Fruit fly (Drosophila melanogaster) ovary, adult (tissue): ENCODE results near the gene Cand1.

ENCODE experiments used
- CG17801 ChIP-seq: fragments of 200-800 bp; optimal IDR thresholded peaks from 2 replicates; lab custom pipeline; 2019; ENCODE audit warnings: missing biosample characterization, mild to moderate bottlenecking, missing genetic modification characterization, moderate library complexity; ENCODE audit not compliant: partially characterized antibody

Cand1 gene

DNA sequence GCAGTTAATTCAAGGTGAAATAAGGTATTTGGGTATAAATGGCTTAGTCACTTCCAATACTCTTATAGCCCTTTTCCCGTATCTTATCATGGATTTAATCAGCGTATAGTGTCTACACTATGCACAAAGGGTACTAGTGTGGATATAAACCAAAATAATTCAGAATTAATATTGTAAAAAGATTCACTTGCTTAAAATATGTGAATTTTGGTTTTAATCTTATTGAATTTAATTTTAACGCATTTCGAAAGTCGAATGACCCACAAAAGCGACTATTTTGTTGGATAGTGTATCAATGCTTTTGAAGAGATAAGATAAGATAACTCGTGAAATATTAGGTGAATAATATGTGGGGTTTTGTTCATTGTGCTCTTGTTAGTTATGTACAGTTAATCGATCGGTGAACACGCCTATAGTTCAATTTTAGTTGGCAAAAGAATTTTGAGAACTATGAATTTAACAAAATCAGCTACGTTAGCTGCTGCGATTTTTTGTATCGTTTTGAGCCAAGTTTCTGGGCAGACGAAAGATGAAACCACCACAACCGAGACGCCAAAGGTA lies 19.5 kb upstream of the Cand1 start, which contains the start of gene CG5096:
CG5096 (plus strand) TSS at position 374 of the 561 bp plus-strand sequence.
- peak; percentile 33 for TF ChIP-seq CG17801 (GFP tag; lab: Kevin White, UChicago)

DNA sequence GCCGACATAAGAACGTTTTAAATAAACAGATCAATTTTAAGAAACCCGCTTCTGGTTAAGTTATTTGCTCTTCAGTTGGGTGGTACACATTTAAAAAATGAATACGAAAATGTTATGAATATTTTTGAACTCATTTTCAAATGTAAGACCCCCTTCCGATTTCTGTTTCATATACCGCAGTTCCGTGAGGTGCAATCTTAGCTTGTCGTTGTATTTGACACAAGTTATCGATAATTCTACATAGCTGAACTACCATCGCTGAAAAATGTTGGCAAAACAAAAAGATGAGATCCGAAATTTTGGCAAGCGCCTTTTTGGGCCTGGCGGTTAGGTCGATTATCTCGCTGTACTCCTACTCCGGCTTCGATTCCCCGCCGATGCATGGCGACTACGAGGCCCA lies 17.4 kb upstream of the Cand1 start, which contains the start of gene gny:
gny (plus strand) TSS at position 239 of the 400 bp plus-strand sequence.
- no peak for TF ChIP-seq CG17801 (GFP tag; lab: Kevin White, UChicago)

- no peak for TF ChIP-seq CG17801 (GFP tag; lab: Kevin White, UChicago)
Observed at dm6 chr2L:10378631-10379030, 16.1 kb upstream of the Cand1 start.

DNA sequence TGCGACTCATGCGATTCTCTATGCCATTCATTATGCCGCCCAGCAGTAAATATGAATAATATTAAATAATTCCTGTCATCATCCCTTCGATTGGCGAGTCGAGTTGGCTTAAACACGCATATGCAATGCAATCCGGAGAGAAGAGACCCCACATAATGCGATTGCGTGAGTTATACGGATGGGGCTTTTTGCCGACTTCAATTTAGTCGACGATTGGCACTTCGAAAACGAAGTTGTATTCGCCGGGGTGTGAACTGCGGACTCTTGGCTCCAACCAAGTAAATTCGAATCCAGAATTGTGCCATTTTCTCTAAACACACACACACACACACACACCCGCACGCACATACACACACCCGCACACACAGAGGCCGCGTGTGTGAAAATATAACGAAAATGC lies 13.8 kb upstream of the Cand1 start:
- no peak for TF ChIP-seq CG17801 (GFP tag; lab: Kevin White, UChicago)

- TF ChIP-seq CG17801 (GFP tag; lab: Kevin White, UChicago) = peak; percentile 59
Observed at dm6 chr2L:10375464-10376236, 13.1 kb upstream of the Cand1 start, which contains the start of the genes CG33303 and dpr19. Gene CG33303, minus strand, starts transcription at chr2L:10375757. Gene dpr19, plus strand, starts transcription at chr2L:10376168.

DNA sequence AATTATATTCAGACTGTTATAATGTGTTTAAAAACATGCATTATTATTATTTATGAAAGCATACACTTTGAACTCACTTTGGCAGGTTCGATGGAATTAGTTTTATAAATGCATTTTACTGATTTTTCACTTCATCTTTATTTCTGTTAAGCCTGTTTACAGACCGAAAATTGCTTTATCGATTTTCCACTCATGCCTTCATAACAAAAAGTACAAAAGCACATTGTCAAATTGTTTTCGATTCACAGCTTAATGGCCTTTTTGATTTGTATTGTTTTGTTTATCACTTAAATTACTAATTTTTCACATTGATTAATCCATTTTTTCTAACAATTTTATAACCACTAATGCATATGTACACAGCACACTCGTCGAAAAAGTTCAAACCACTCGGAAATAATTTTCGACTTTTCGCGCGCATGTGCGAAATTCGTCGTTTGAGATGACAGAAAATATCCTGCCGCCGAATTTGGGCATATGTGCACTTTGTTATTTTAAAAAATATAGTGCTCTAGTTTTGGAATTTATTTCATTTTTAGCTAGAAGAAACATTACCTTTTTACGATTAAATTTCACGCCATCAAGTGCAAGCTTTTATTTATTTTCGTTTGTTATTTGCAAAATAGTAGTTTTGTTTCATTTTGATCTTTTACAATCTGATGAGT lies 11.2 kb upstream of the Cand1 start, which contains the start of gene rho-5:
rho-5 (minus strand) TSS at position 296 of the 665 bp plus-strand sequence.
- no peak for TF ChIP-seq CG17801 (GFP tag; lab: Kevin White, UChicago)

- no peak for TF ChIP-seq CG17801 (GFP tag; lab: Kevin White, UChicago)
Observed at dm6 chr2L:10372297-10372696, 9.8 kb upstream of the Cand1 start.

DNA sequence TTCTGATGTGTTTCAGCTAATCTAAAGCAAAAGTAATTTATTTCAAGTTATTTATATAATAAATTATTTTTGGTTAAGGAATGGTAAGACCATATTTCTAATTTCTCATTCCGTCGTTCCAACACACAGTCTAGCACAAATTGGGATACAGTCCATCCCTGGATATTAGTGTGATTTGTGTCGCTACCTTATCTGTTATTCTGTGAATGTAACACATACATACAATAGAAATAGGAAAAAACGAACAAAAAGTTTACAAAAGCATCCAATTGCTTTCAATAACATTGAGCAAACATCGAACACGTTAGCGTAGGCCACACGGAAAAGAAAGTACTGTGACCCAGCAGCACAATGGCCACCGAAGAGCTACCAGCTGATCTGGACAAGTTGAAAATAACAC lies 4.0 kb upstream of the Cand1 start, which contains the start of gene CG5056:
CG5056 (plus strand) TSS at position 168 of the 400 bp plus-strand sequence.
- TF ChIP-seq CG17801 (GFP tag; lab: Kevin White, UChicago) = peak; percentile 67

dm6 chr2L:10364229-10364628 lies 1.7 kb upstream of the Cand1 start, which contains the start of gene lft:
Gene lft, plus strand, starts transcription at chr2L:10364471.
- TF ChIP-seq CG17801 (GFP tag; lab: Kevin White, UChicago) = no peak

dm6 chr2L:10356508-10356907 lies 6.0 kb downstream of the Cand1 start, which contains the start of the genes CtsL4 and ClpP:
Gene CtsL4, minus strand, starts transcription at chr2L:10356597.
Gene ClpP, plus strand, starts transcription at chr2L:10356795.
- no peak for TF ChIP-seq CG17801 (GFP tag; lab: Kevin White, UChicago)

dm6 chr2L:10353871-10354270 lies 8.6 kb downstream of the Cand1 start, which contains the start of gene CG34367:
Gene CG34367, minus strand, starts transcription at chr2L:10353905.
- TF ChIP-seq CG17801 (GFP tag; lab: Kevin White, UChicago) = no peak

DNA sequence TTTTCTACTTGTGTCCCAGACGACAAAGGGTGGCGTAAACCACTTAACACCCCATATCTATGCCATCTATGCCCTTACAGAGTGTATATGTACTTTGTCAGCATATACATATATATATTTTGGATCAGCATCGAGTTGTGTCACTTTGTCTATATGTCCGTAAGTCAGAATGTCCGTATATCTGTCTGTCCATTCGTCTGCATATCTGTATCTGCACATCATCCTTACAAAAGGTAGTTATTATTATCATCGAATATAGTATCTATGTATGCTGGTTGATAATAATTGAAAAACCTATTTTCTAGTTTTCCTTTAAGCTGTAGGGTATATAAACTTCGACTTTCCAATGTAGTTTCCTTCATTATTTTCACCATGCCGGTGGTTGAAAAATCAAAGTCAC lies 11.4 kb downstream of the Cand1 start:
- no peak for TF ChIP-seq CG17801 (GFP tag; lab: Kevin White, UChicago)

DNA sequence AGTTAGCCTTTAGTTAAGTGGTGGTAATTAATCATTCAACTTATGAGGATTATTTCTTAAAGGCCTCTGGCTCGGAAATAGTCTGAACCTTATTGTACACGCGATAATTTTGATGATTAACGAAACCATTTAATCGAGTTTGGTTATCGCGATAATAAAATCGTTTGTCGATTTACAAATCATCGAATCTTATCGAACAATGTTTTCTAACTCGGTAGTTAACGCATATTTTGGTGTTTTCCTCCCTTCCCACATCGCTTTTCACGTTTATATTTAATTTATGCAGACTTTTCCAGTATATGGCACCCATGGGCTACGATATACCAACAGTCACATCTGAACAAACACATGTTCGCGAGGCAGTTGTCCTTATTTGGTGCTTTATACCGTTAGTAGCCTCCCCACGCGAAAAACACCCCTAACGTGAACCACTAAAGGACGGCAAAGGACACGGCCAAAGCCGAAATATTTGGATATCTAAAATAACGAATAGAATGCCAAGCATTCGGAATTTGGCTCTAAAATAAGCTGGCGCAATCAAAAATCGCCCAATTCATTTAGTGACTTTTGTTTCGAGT lies 18.4 kb downstream of the Cand1 start, which contains the start of gene Frmd5:
Frmd5 (plus strand) TSS at position 414 of the 578 bp plus-strand sequence.
- TF ChIP-seq CG17801 (GFP tag; lab: Kevin White, UChicago) = no peak

dm6 chr2L:10342471-10342870 lies 20.0 kb downstream of the Cand1 start, which contains the start of gene Sps2:
Gene Sps2, plus strand, starts transcription at chr2L:10342594.
- TF ChIP-seq CG17801 (GFP tag; lab: Kevin White, UChicago) = peak; percentile 33
